Fruit fly (Drosophila melanogaster) whole organism, embryonic: ENCODE results near the gene kek2.

Experiments
- B-H2 ChIP-seq: fragments of 200-800 bp; sonication (Bioruptor generic); optimal IDR thresholded peaks from 2 replicates; lab custom pipeline; 2018; ENCODE audit warnings: missing biosample characterization, mild to moderate bottlenecking, missing genetic modification characterization
- Blimp-1 ChIP-seq: fragments of 200-800 bp; sonication (Bioruptor generic); optimal IDR thresholded peaks from 3 replicates; lab custom pipeline; 2018; ENCODE audit warnings: missing biosample characterization, missing genetic modification characterization, mild to moderate bottlenecking, moderate library complexity, missing genetic modification reagents
- CG10274 ChIP-seq: fragments of 200-800 bp; sonication (Bioruptor generic); optimal IDR thresholded peaks from 3 replicates; lab custom pipeline; 2017; ENCODE audit warnings: missing biosample characterization, mild to moderate bottlenecking, missing genetic modification characterization
- CG10462 ChIP-seq: fragments of 200-800 bp; sonication (Bioruptor generic); optimal IDR thresholded peaks from 2 replicates; lab custom pipeline; 2016; ENCODE audit warnings: missing biosample characterization, missing genetic modification characterization
- CG1233 ChIP-seq: fragments of 200-800 bp; sonication (Bioruptor generic); optimal IDR thresholded peaks from 4 replicates; lab custom pipeline; 2018; ENCODE audit warnings: missing biosample characterization, mild to moderate bottlenecking, missing genetic modification characterization
- CG12744 ChIP-seq: fragments of 200-800 bp; sonication (Bioruptor generic); optimal IDR thresholded peaks from 2 replicates; lab custom pipeline; 2016; ENCODE audit warnings: missing biosample characterization, missing genetic modification characterization
- CG12942 ChIP-seq: fragments of 200-800 bp; sonication (Bioruptor generic); optimal IDR thresholded peaks from 3 replicates; lab custom pipeline; 2016; ENCODE audit warnings: missing biosample characterization, missing genetic modification characterization
- CG13123 ChIP-seq: fragments of 200-800 bp; sonication (Bioruptor generic); optimal IDR thresholded peaks from 2 replicates; lab custom pipeline; 2016; ENCODE audit warnings: missing biosample characterization, missing genetic modification characterization
- CG14667 ChIP-seq: fragments of 200-800 bp; sonication (Bioruptor generic); IDR thresholded peaks from 2 replicates; pipeline ENCODE4 v1.3.6; 2022; ENCODE audit warnings: missing biosample characterization, missing genetic modification characterization
- CG15073 ChIP-seq: fragments of 200-800 bp; sonication (Bioruptor generic); optimal IDR thresholded peaks from 2 replicates; lab custom pipeline; 2016; ENCODE audit warnings: missing biosample characterization, missing genetic modification characterization
- CG1529 ChIP-seq: fragments of 200-800 bp; sonication (Bioruptor generic); optimal IDR thresholded peaks from 3 replicates; lab custom pipeline; 2018; ENCODE audit warnings: missing biosample characterization, missing genetic modification characterization
- CG16863 ChIP-seq: fragments of 200-800 bp; sonication (Bioruptor generic); optimal IDR thresholded peaks from 3 replicates; lab custom pipeline; 2016; ENCODE audit warnings: missing biosample characterization, missing genetic modification characterization
- CG17568 ChIP-seq: fragments of 200-800 bp; sonication (Bioruptor generic); optimal IDR thresholded peaks from 2 replicates; lab custom pipeline; 2018; ENCODE audit warnings: missing biosample characterization, mild to moderate bottlenecking, missing genetic modification characterization, moderate library complexity
- CG17829 ChIP-seq: fragments of 200-800 bp; optimal IDR thresholded peaks from 2 replicates; lab custom pipeline; 2019; ENCODE audit warnings: missing biosample characterization, mild to moderate bottlenecking, missing genetic modification characterization, moderate library complexity
- CG18476 ChIP-seq: fragments of 200-800 bp; sonication (Bioruptor generic); optimal IDR thresholded peaks from 2 replicates; lab custom pipeline; 2016; ENCODE audit warnings: missing biosample characterization, mild to moderate bottlenecking, missing genetic modification characterization
- CG18764 ChIP-seq: fragments of 200-800 bp; sonication (Bioruptor generic); optimal IDR thresholded peaks from 3 replicates; lab custom pipeline; 2016; ENCODE audit warnings: missing biosample characterization, missing genetic modification characterization
- CG2116 ChIP-seq: fragments of 200-800 bp; sonication (Bioruptor generic); optimal IDR thresholded peaks from 3 replicates; lab custom pipeline; 2018; ENCODE audit warnings: missing biosample characterization, mild to moderate bottlenecking, missing genetic modification characterization
- CG2678 ChIP-seq: fragments of 200-800 bp; sonication (Bioruptor generic); optimal IDR thresholded peaks from 3 replicates; lab custom pipeline; 2019; ENCODE audit warnings: missing biosample characterization, mild to moderate bottlenecking, missing genetic modification characterization, moderate library complexity
- CG30431 ChIP-seq: fragments of 200-800 bp; sonication (Bioruptor generic); optimal IDR thresholded peaks from 2 replicates; lab custom pipeline; 2017; ENCODE audit warnings: missing biosample characterization, missing genetic modification characterization
- CG42726 ChIP-seq: fragments of 200-800 bp; sonication (Bioruptor generic); IDR thresholded peaks from 2 replicates; pipeline ENCODE4 v1.3.6; 2022; ENCODE audit warnings: missing biosample characterization, missing genetic modification characterization; ENCODE audit not compliant: partially characterized antibody
- CG4820 ChIP-seq: fragments of 200-800 bp; sonication (Bioruptor generic); optimal IDR thresholded peaks from 3 replicates; lab custom pipeline; 2016; ENCODE audit warnings: missing biosample characterization, missing genetic modification characterization
- CG8359 ChIP-seq: fragments of 200-800 bp; sonication (Bioruptor generic); optimal IDR thresholded peaks from 2 replicates; lab custom pipeline; 2017; ENCODE audit warnings: missing biosample characterization, mild to moderate bottlenecking, missing genetic modification characterization, borderline replicate concordance
- CG8944 ChIP-seq: fragments of 200-800 bp; sonication (Bioruptor generic); optimal IDR thresholded peaks from 3 replicates; lab custom pipeline; 2016; ENCODE audit warnings: missing biosample characterization, missing genetic modification characterization
- CG9609 ChIP-seq: fragments of 200-800 bp; sonication (Bioruptor generic); optimal IDR thresholded peaks from 3 replicates; lab custom pipeline; 2016; ENCODE audit warnings: missing biosample characterization, missing genetic modification characterization
- CrebB ChIP-seq: fragments of 200-800 bp; sonication (Bioruptor generic); optimal IDR thresholded peaks from 3 replicates; lab custom pipeline; 2018; ENCODE audit warnings: missing biosample characterization, mild to moderate bottlenecking, missing genetic modification characterization
- Ets65A ChIP-seq: fragments of 200-800 bp; sonication (Bioruptor generic); peaks from one replicate; lab custom pipeline; 2016; ENCODE audit warnings: missing biosample characterization, missing genetic modification characterization
- Hr51 ChIP-seq, 2 experiments: fragments of 200-800 bp; sonication (Bioruptor generic); optimal IDR thresholded peaks; 2 replicates in 1 of 2; 3 replicates in 1 of 2; lab custom pipeline; 2016 to 2018; ENCODE audit warnings: missing biosample characterization in 2 of 2, missing genetic modification characterization in 2 of 2, mild to moderate bottlenecking in 1 of 2, moderate library complexity in 1 of 2
- Lpt ChIP-seq: fragments of >200 bp; optimal IDR thresholded peaks from 2 replicates; lab custom pipeline; 2018; ENCODE audit warnings: missing biosample characterization, missing genetic modification characterization
- MTF-1 ChIP-seq: fragments of 200-800 bp; sonication (Bioruptor generic); optimal IDR thresholded peaks from 2 replicates; lab custom pipeline; 2018; ENCODE audit warnings: missing biosample characterization, mild to moderate bottlenecking, missing genetic modification characterization, borderline replicate concordance
- Mrtf ChIP-seq: fragments of 200-800 bp; sonication (Bioruptor generic); IDR thresholded peaks from 3 replicates; pipeline ENCODE4 v1.3.6; 2022; ENCODE audit warnings: missing biosample characterization, missing genetic modification characterization
- Rfx ChIP-seq: fragments of 200-800 bp; sonication (Bioruptor generic); IDR thresholded peaks from 2 replicates; pipeline ENCODE4 v1.3.6; 2022; ENCODE audit warnings: missing biosample characterization, missing genetic modification characterization
- Stat92E ChIP-seq, 3 experiments: fragments of >200 bp in 2 of 3; fragments of 200-800 bp in 1 of 3; sonication (Bioruptor generic) in 1 of 3; optimal IDR thresholded peaks; 2 replicates each; lab custom pipeline; 2017 to 2019; ENCODE audit warnings: missing biosample characterization in 3 of 3, missing genetic modification characterization in 3 of 3, mild to moderate bottlenecking in 1 of 3, moderate library complexity in 1 of 3
- cas ChIP-seq: fragments of 200-800 bp; sonication (Bioruptor generic); IDR thresholded peaks from 2 replicates; pipeline ENCODE4 v1.3.6; 2022; ENCODE audit warnings: missing biosample characterization, missing genetic modification characterization
- crc ChIP-seq: fragments of 200-800 bp; sonication (Bioruptor generic); optimal IDR thresholded peaks from 2 replicates; lab custom pipeline; 2016; ENCODE audit warnings: missing biosample characterization, missing genetic modification characterization
- crol ChIP-seq: fragments of 200-800 bp; sonication (Bioruptor generic); IDR thresholded peaks from 2 replicates; pipeline ENCODE4 v1.3.6; 2022; ENCODE audit warnings: missing biosample characterization, missing genetic modification characterization
- disco-r ChIP-seq: fragments of 200-800 bp; sonication (Bioruptor generic); optimal IDR thresholded peaks from 2 replicates; lab custom pipeline; 2016; ENCODE audit warnings: missing biosample characterization, missing genetic modification characterization
- esg ChIP-seq: fragments of 200-800 bp; sonication (Bioruptor generic); conservative IDR thresholded peaks from 2 replicates; pipeline ENCODE4 v1.3.6; 2022; ENCODE audit warnings: missing biosample characterization, missing genetic modification characterization
- fd102C ChIP-seq: fragments of 200-800 bp; sonication (Bioruptor generic); optimal IDR thresholded peaks from 2 replicates; lab custom pipeline; 2018; ENCODE audit warnings: missing biosample characterization, mild to moderate bottlenecking, missing genetic modification characterization, moderate library complexity
- gce ChIP-seq: fragments of 200-800 bp; sonication (Bioruptor generic); IDR thresholded peaks from 3 replicates; pipeline ENCODE4 v1.3.6; 2022; ENCODE audit warnings: missing biosample characterization, missing genetic modification characterization
- insv ChIP-seq, 2 experiments: fragments of 200-800 bp; sonication (Bioruptor generic); optimal IDR thresholded peaks; 3 replicates each; lab custom pipeline; 2016 to 2018; ENCODE audit warnings: missing biosample characterization in 2 of 2, missing genetic modification characterization in 2 of 2
- knrl ChIP-seq: fragments of 200-800 bp; sonication (Bioruptor generic); IDR thresholded peaks from 3 replicates; pipeline ENCODE4 v1.3.6; 2022; ENCODE audit warnings: missing biosample characterization, missing genetic modification characterization; ENCODE audit not compliant: partially characterized antibody
- maf-S ChIP-seq: fragments of 200-800 bp; sonication (Bioruptor generic); optimal IDR thresholded peaks from 2 replicates; lab custom pipeline; 2016; ENCODE audit warnings: missing biosample characterization, missing genetic modification characterization
- nmo ChIP-seq: fragments of 200-800 bp; sonication (Bioruptor generic); optimal IDR thresholded peaks from 2 replicates; lab custom pipeline; 2018; ENCODE audit warnings: missing biosample characterization, mild to moderate bottlenecking, missing genetic modification characterization, moderate library complexity
- oc ChIP-seq: fragments of 200-800 bp; sonication (Bioruptor generic); optimal IDR thresholded peaks from 2 replicates; lab custom pipeline; 2018; ENCODE audit warnings: missing biosample characterization, mild to moderate bottlenecking, missing genetic modification characterization, moderate library complexity
- pita ChIP-seq: fragments of 200-800 bp; sonication (Bioruptor generic); optimal IDR thresholded peaks from 2 replicates; lab custom pipeline; 2017; ENCODE audit warnings: missing biosample characterization, mild to moderate bottlenecking, missing genetic modification characterization
- pzg ChIP-seq: fragments of 200-800 bp; sonication (Bioruptor generic); optimal IDR thresholded peaks from 3 replicates; lab custom pipeline; 2018; ENCODE audit warnings: missing biosample characterization, mild to moderate bottlenecking, missing genetic modification characterization, moderate library complexity
- scrt ChIP-seq: fragments of 200-800 bp; sonication (Bioruptor generic); optimal IDR thresholded peaks from 2 replicates; lab custom pipeline; 2018; ENCODE audit warnings: missing biosample characterization, mild to moderate bottlenecking, missing genetic modification characterization, moderate library complexity
- sens ChIP-seq: fragments of 200-800 bp; sonication (Bioruptor generic); peaks from one replicate; lab custom pipeline; 2016; ENCODE audit warnings: missing biosample characterization, missing genetic modification characterization
- unc-4 ChIP-seq: fragments of 200-800 bp; sonication (Bioruptor generic); IDR thresholded peaks from 2 replicates; pipeline ENCODE4 v1.3.6; 2022; ENCODE audit warnings: missing biosample characterization, missing genetic modification characterization; ENCODE audit not compliant: partially characterized antibody
- usp ChIP-seq: fragments of >200 bp; optimal IDR thresholded peaks from 2 replicates; lab custom pipeline; 2017; ENCODE audit warnings: missing biosample characterization, missing genetic modification characterization
- wek ChIP-seq: fragments of 200-800 bp; sonication (Bioruptor generic); optimal IDR thresholded peaks from 3 replicates; lab custom pipeline; 2018; ENCODE audit warnings: missing biosample characterization, mild to moderate bottlenecking, missing genetic modification characterization, moderate library complexity
- zfh1 ChIP-seq: fragments of 200-800 bp; sonication (Bioruptor generic); IDR thresholded peaks from 3 replicates; pipeline ENCODE4 v1.3.6; 2022; ENCODE audit warnings: missing biosample characterization, missing genetic modification characterization

Gene kek2

DNA sequence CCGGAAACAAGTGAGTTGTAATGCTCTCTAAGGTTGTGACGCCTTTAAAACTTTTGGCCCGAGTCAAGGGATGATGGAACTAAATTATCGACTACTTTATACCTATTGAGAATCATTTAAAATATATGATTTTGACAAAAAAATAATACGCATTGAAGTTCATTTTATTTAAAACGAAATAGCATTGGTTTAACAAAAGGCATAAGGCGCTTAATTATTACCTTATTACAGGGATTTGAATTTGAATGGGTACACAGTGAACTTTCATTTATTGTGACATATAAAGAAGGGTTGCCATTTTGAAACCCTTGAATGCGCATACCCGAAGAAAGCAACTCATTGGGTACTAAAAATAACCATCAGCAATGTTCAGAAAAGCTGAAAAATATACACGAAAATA, 7.3 kb downstream of the kek2 start (continued):
- no peak for TF ChIP-seq CG10274 (GFP tag; lab: Kevin White, UChicago)
- TF ChIP-seq CG8944 (GFP tag; lab: Kevin White, UChicago), result no peak
- TF ChIP-seq disco-r (GFP tag; lab: Kevin White, UChicago), result no peak
- no peak for TF ChIP-seq insv (GFP tag; optimal IDR thresholded peaks at IDR 0.05; lab: Kevin White, UChicago)
- no peak for TF ChIP-seq CG16863 (GFP tag; lab: Kevin White, UChicago)
- no peak for TF ChIP-seq CG2116
- TF ChIP-seq unc-4 (GFP tag; lab: Robert Waterston, UW), result no peak
- no peak for TF ChIP-seq Ets65A (GFP tag; lab: Kevin White, UChicago)
- TF ChIP-seq Stat92E (GFP tag; optimal IDR thresholded peaks at IDR 0.05; lab: Kevin White, UChicago), result no peak
- no peak for TF ChIP-seq CG17568 (GFP tag; lab: Kevin White, UChicago)
- no peak for TF ChIP-seq knrl
- TF ChIP-seq sens (GFP tag; lab: Kevin White, UChicago), result peak; percentile 36
- TF ChIP-seq fd102C, result no peak
- no peak for TF ChIP-seq CG13123
- no peak for TF ChIP-seq CG10462
- TF ChIP-seq CG42726 (GFP tag; lab: Robert Waterston, UW), result no peak
- no peak for TF ChIP-seq wek (GFP tag; lab: Kevin White, UChicago)
- no peak for TF ChIP-seq CG14667 (GFP tag; lab: Robert Waterston, UW)
- no peak for TF ChIP-seq CG1233 (GFP tag; lab: Kevin White, UChicago)
- TF ChIP-seq CG12744 (GFP tag; lab: Kevin White, UChicago), result no peak
- no peak for TF ChIP-seq CG8359 (GFP tag; lab: Kevin White, UChicago)
- TF ChIP-seq scrt (GFP tag; lab: Kevin White, UChicago), result peak; percentile 13
- TF ChIP-seq maf-S, result no peak
- no peak for TF ChIP-seq CG15073 (GFP tag; lab: Kevin White, UChicago)
- peak in 1 of 2 experiments; percentile 51 for TF ChIP-seq Hr51 (GFP tag; optimal IDR thresholded peaks at IDR 0.05; lab: Kevin White, UChicago)
- no peak for TF ChIP-seq cas
- no peak for TF ChIP-seq CG30431 (GFP tag; lab: Kevin White, UChicago)
- peak; percentile 18 for TF ChIP-seq Blimp-1
- no peak for TF ChIP-seq CG1529 (GFP tag; lab: Kevin White, UChicago)
- no peak for TF ChIP-seq CG4820 (GFP tag; lab: Kevin White, UChicago)
- no peak for TF ChIP-seq MTF-1 (GFP tag; lab: Kevin White, UChicago)
- TF ChIP-seq CG18476 (GFP tag; lab: Kevin White, UChicago), result no peak
- TF ChIP-seq CG17829 (tag; lab: Kevin White, UChicago), result no peak
- peak; percentile 37 for TF ChIP-seq nmo (GFP tag; lab: Kevin White, UChicago)
- no peak for TF ChIP-seq usp (GFP tag; lab: Kevin White, UChicago)
- no peak for TF ChIP-seq Mrtf (GFP tag; lab: Robert Waterston, UW)
- no peak for TF ChIP-seq B-H2 (GFP tag; lab: Kevin White, UChicago)
- no peak for TF ChIP-seq zfh1 (GFP tag; lab: Robert Waterston, UW)
- no peak for TF ChIP-seq gce
- TF ChIP-seq Lpt (GFP tag; lab: Kevin White, UChicago), result no peak
- no peak for TF ChIP-seq pzg (GFP tag; lab: Kevin White, UChicago)
- peak; percentile 47 for TF ChIP-seq CG2678 (tag; lab: Kevin White, UChicago)
- no peak for TF ChIP-seq CG9609 (GFP tag; lab: Kevin White, UChicago)
- no peak for TF ChIP-seq crol (GFP tag; lab: Robert Waterston, UW)
- TF ChIP-seq esg (GFP tag; lab: Robert Waterston, UW), result no peak
- TF ChIP-seq Rfx (GFP tag; lab: Robert Waterston, UW), result no peak
- TF ChIP-seq crc (GFP tag; lab: Kevin White, UChicago), result no peak
- TF ChIP-seq oc (tag; lab: Kevin White, UChicago), result peak; percentile 13
- no peak for TF ChIP-seq pita
- TF ChIP-seq CG12942, result no peak
- no peak for TF ChIP-seq CG18764 (GFP tag; lab: Kevin White, UChicago)
- no peak for TF ChIP-seq CrebB
